Fruit fly (Drosophila melanogaster) whole organism, wandering third instar larva: ENCODE results near the gene CG31464.

Source experiments
- Abd-B ChIP-seq: fragments of >200 bp; optimal IDR thresholded peaks from 2 replicates; lab custom pipeline; 2017; ENCODE audit warnings: missing biosample characterization, missing genetic modification characterization
- HLH106 ChIP-seq: fragments of 200-800 bp; optimal IDR thresholded peaks from 3 replicates; lab custom pipeline; 2019; ENCODE audit warnings: missing biosample characterization, mild to moderate bottlenecking, missing genetic modification characterization, moderate library complexity
- Mio ChIP-seq: sonication (Bioruptor generic); optimal IDR thresholded peaks from 2 replicates; lab custom pipeline; 2016; ENCODE audit warnings: missing biosample characterization, missing genetic modification characterization
- N ChIP-seq: fragments of >200 bp; optimal IDR thresholded peaks from 2 replicates; lab custom pipeline; 2018; ENCODE audit warnings: missing biosample characterization, missing external identifiers, missing genetic modification characterization
- Vsx2 ChIP-seq: fragments of 200-300, 225-300 bp; sonication (Bioruptor generic); optimal IDR thresholded peaks from 2 replicates; lab custom pipeline; 2018; ENCODE audit warnings: missing biosample characterization, missing genetic modification characterization; ENCODE audit not compliant: partially characterized antibody
- br ChIP-seq: fragments of 200-800 bp; sonication (Bioruptor generic); optimal IDR thresholded peaks from 2 replicates; lab custom pipeline; 2016; ENCODE audit warnings: missing biosample characterization, missing genetic modification characterization
- dmrt93B ChIP-seq: fragments of 200-800 bp; sonication (Bioruptor generic); optimal IDR thresholded peaks from 2 replicates; lab custom pipeline; 2018; ENCODE audit warnings: missing biosample characterization, mild to moderate bottlenecking, missing genetic modification characterization
- fru ChIP-seq: fragments of 200-800 bp; sonication (Bioruptor generic); optimal IDR thresholded peaks from 3 replicates; lab custom pipeline; 2016; ENCODE audit warnings: missing biosample characterization, mild to moderate bottlenecking, missing genetic modification characterization
- h ChIP-seq: fragments of 200-800 bp; sonication (Bioruptor generic); optimal IDR thresholded peaks from 3 replicates; lab custom pipeline; 2016; ENCODE audit warnings: missing biosample characterization, mild to moderate bottlenecking, missing genetic modification characterization
- pan ChIP-seq: fragments of >200 bp; optimal IDR thresholded peaks from 2 replicates; lab custom pipeline; 2017
- psq ChIP-seq: fragments of 200-800 bp; sonication (Bioruptor generic); optimal IDR thresholded peaks from 3 replicates; lab custom pipeline; 2017; ENCODE audit warnings: missing biosample characterization, mild to moderate bottlenecking, missing genetic modification characterization, moderate library complexity

DNA sequence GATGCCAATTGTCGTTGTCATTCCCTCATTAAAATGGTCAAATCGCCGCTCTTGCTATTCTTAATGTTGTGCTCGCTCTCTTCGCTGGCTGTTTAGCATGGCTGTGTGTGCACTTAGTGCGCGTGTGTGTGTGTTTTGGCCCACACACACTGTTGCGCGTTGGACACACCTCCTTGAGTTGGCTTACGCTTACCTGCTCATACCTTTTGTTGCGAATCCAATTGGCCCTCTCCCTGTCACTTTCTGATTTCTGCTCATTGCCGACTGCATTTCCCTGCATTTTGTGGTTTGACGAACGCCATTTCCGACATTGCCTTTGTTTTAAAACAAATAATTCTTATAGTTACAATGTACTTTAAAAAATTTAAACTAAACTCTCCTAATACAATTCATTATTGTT is 43.9 kb downstream of the CG31464 start:
- TF ChIP-seq h (no peak), Mio (GFP tag; lab: Kevin White, UChicago) (no peak), psq (GFP tag; lab: Kevin White, UChicago) (no peak), HLH106 (tag; lab: Kevin White, UChicago) (no peak), N (GFP tag; lab: Kevin White, UChicago) (no peak), fru (GFP tag; lab: Kevin White, UChicago) (no peak), dmrt93B (GFP tag; lab: Kevin White, UChicago) (no peak), Abd-B (GFP tag; lab: Kevin White, UChicago) (no peak), pan (lab: Kevin White, UChicago) (no peak), br (no peak), Vsx2 (GFP tag; lab: Kevin White, UChicago) (no peak)
